Fruit fly (Drosophila melanogaster) whole organism, prepupa: ENCODE data around the gene CG6299.

Source experiments
- CG11902 ChIP-seq: fragments of 200-800 bp; sonication (Bioruptor generic); optimal IDR thresholded peaks from 3 replicates; lab custom pipeline; 2016; ENCODE audit warnings: missing biosample characterization, missing genetic modification characterization
- CG15336 ChIP-seq: fragments of 200-800 bp; sonication (Bioruptor generic); IDR thresholded peaks from 2 replicates; pipeline ENCODE4 v1.3.6; 2022; ENCODE audit warnings: missing biosample characterization, missing genetic modification characterization
- CG6163 ChIP-seq: fragments of 200-800 bp; sonication (Bioruptor generic); IDR thresholded peaks from 3 replicates; pipeline ENCODE4 v1.3.6; 2022; ENCODE audit warnings: missing biosample characterization, missing genetic modification characterization
- Hr4 ChIP-seq: fragments of 200-800 bp; sonication (Bioruptor generic); optimal IDR thresholded peaks from 3 replicates; lab custom pipeline; 2016; ENCODE audit warnings: missing biosample characterization, missing genetic modification characterization
- acj6 ChIP-seq: fragments of 200-800 bp; sonication (Bioruptor generic); optimal IDR thresholded peaks from 3 replicates; lab custom pipeline; 2016; ENCODE audit warnings: missing biosample characterization, missing genetic modification characterization
- esn ChIP-seq: fragments of 200-800 bp; sonication (Bioruptor generic); optimal IDR thresholded peaks from 2 replicates; lab custom pipeline; 2016; ENCODE audit warnings: missing biosample characterization, mild to moderate bottlenecking, missing genetic modification characterization, moderate library complexity

dm6 chrX:15498791-15499190 is 36.3 kb downstream of the CG6299 start:
- TF ChIP-seq CG15336 (no peak), CG6163 (GFP tag; lab: Robert Waterston, UW) (peak; percentile 67), CG11902 (GFP tag; lab: Kevin White, UChicago) (no peak), esn (GFP tag; lab: Kevin White, UChicago) (peak; percentile 37), Hr4 (GFP tag; lab: Kevin White, UChicago) (no peak), acj6 (no peak)
